Fruit fly (Drosophila melanogaster) whole organism, prepupa: ENCODE measurements around the gene drl.

ENCODE experiments used
- Blimp-1 ChIP-seq: fragments of 200-800 bp; sonication (Bioruptor generic); optimal IDR thresholded peaks from 3 replicates; lab custom pipeline; 2017; ENCODE audit warnings: missing biosample characterization, missing genetic modification characterization, mild to moderate bottlenecking, moderate library complexity, missing genetic modification reagents
- CG10631 ChIP-seq: fragments of 200-800 bp; sonication (Bioruptor generic); optimal IDR thresholded peaks from 2 replicates; lab custom pipeline; 2016; ENCODE audit warnings: missing biosample characterization, missing genetic modification characterization
- CG10669 ChIP-seq: fragments of 200-800 bp; sonication (Bioruptor generic); optimal IDR thresholded peaks from 3 replicates; lab custom pipeline; 2018; ENCODE audit warnings: missing biosample characterization, mild to moderate bottlenecking, missing genetic modification characterization, moderate library complexity
- CG11294 ChIP-seq: fragments of 200-800 bp; sonication (Bioruptor generic); IDR thresholded peaks from 2 replicates; pipeline ENCODE4 v1.3.6; 2022; ENCODE audit warnings: missing biosample characterization, missing genetic modification characterization
- CG11762 ChIP-seq: fragments of 200-800 bp; sonication (Bioruptor generic); optimal IDR thresholded peaks from 3 replicates; lab custom pipeline; 2016; ENCODE audit warnings: missing biosample characterization, missing genetic modification characterization; ENCODE audit not compliant: insufficient read depth
- CG11902 ChIP-seq: fragments of 200-800 bp; sonication (Bioruptor generic); optimal IDR thresholded peaks from 3 replicates; lab custom pipeline; 2016; ENCODE audit warnings: missing biosample characterization, missing genetic modification characterization
- CG1621 ChIP-seq: fragments of 200-800 bp; sonication (Bioruptor generic); optimal IDR thresholded peaks from 3 replicates; lab custom pipeline; 2018; ENCODE audit warnings: missing biosample characterization, mild to moderate bottlenecking, missing genetic modification characterization
- CG16779 ChIP-seq: fragments of 200-800 bp; sonication (Bioruptor generic); optimal IDR thresholded peaks from 3 replicates; lab custom pipeline; 2017; ENCODE audit warnings: missing biosample characterization, mild to moderate bottlenecking, missing genetic modification characterization
- CG3032 ChIP-seq: fragments of 200-800 bp; optimal IDR thresholded peaks from 2 replicates; lab custom pipeline; 2019; ENCODE audit warnings: missing biosample characterization, mild to moderate bottlenecking, missing genetic modification characterization, moderate library complexity
- CG31627 ChIP-seq: fragments of 200-800 bp; sonication (Bioruptor generic); optimal IDR thresholded peaks from 3 replicates; lab custom pipeline; 2016; ENCODE audit warnings: missing biosample characterization, missing genetic modification characterization
- CG32006 ChIP-seq: fragments of 200-800 bp; sonication (Bioruptor generic); optimal IDR thresholded peaks from 3 replicates; lab custom pipeline; 2017; ENCODE audit warnings: missing biosample characterization, mild to moderate bottlenecking, missing genetic modification characterization
- CG34406 ChIP-seq: fragments of 200-800 bp; sonication (Bioruptor generic); optimal IDR thresholded peaks from 3 replicates; lab custom pipeline; 2016; ENCODE audit warnings: missing biosample characterization, missing genetic modification characterization
- CG4318 ChIP-seq: fragments of 200-800 bp; sonication (Bioruptor generic); optimal IDR thresholded peaks from 3 replicates; lab custom pipeline; 2017; ENCODE audit warnings: missing biosample characterization, mild to moderate bottlenecking, missing genetic modification characterization
- CG6163 ChIP-seq: fragments of 200-800 bp; sonication (Bioruptor generic); IDR thresholded peaks from 3 replicates; pipeline ENCODE4 v1.3.6; 2022; ENCODE audit warnings: missing biosample characterization, missing genetic modification characterization
- CG6276 ChIP-seq: fragments of 200-800 bp; sonication (Bioruptor generic); optimal IDR thresholded peaks from 2 replicates; lab custom pipeline; 2017; ENCODE audit warnings: missing biosample characterization, mild to moderate bottlenecking, missing genetic modification characterization
- CG6792 ChIP-seq: fragments of 200-800 bp; sonication (Bioruptor generic); optimal IDR thresholded peaks from 3 replicates; lab custom pipeline; 2016; ENCODE audit warnings: missing biosample characterization, missing genetic modification characterization
- CG6854 ChIP-seq: fragments of 200-800 bp; sonication (Bioruptor generic); optimal IDR thresholded peaks from 2 replicates; lab custom pipeline; 2017; ENCODE audit warnings: missing biosample characterization, mild to moderate bottlenecking, missing genetic modification characterization
- CG7368 ChIP-seq: fragments of 200-800 bp; sonication (Bioruptor generic); optimal IDR thresholded peaks from 3 replicates; lab custom pipeline; 2016; ENCODE audit warnings: missing biosample characterization, missing genetic modification characterization
- CG8119 ChIP-seq: fragments of 200-800 bp; sonication (Bioruptor generic); IDR thresholded peaks from 3 replicates; pipeline ENCODE4 v1.3.6; 2022; ENCODE audit warnings: missing biosample characterization, missing genetic modification characterization
- CG8319 ChIP-seq: fragments of 200-800 bp; sonication (Bioruptor generic); optimal IDR thresholded peaks from 3 replicates; lab custom pipeline; 2016; ENCODE audit warnings: missing biosample characterization, missing genetic modification characterization
- CG8632 ChIP-seq: fragments of 200-800 bp; sonication (Bioruptor generic); optimal IDR thresholded peaks from 3 replicates; lab custom pipeline; 2016; ENCODE audit warnings: missing biosample characterization, missing genetic modification characterization
- Eip75B ChIP-seq: fragments of 200-800 bp; sonication (Bioruptor generic); optimal IDR thresholded peaks from 3 replicates; lab custom pipeline; 2016; ENCODE audit warnings: missing biosample characterization, missing genetic modification characterization
- Eip78C ChIP-seq: fragments of 200-800 bp; sonication (Bioruptor generic); peaks from one replicate; lab custom pipeline; 2016; ENCODE audit warnings: missing biosample characterization, missing genetic modification characterization
- Eip93F ChIP-seq: fragments of 200-800 bp; sonication (Bioruptor generic); optimal IDR thresholded peaks from 2 replicates; lab custom pipeline; 2016; ENCODE audit warnings: missing biosample characterization, mild to moderate bottlenecking, missing genetic modification characterization
- Ets21C ChIP-seq: fragments of 200-800 bp; sonication (Bioruptor generic); optimal IDR thresholded peaks from 3 replicates; lab custom pipeline; 2016; ENCODE audit warnings: missing biosample characterization, missing genetic modification characterization
- Ets96B ChIP-seq: fragments of 200-800 bp; optimal IDR thresholded peaks from 2 replicates; lab custom pipeline; 2019; ENCODE audit warnings: missing biosample characterization, mild to moderate bottlenecking, missing genetic modification characterization, moderate library complexity
- Gug ChIP-seq: fragments of 200-800 bp; sonication (Bioruptor generic); IDR thresholded peaks from 2 replicates; pipeline ENCODE4 v1.3.6; 2022; ENCODE audit warnings: missing biosample characterization, missing genetic modification characterization
- Hr38 ChIP-seq: sonication (Bioruptor generic); optimal IDR thresholded peaks from 2 replicates; lab custom pipeline; 2016; ENCODE audit warnings: missing biosample characterization, missing genetic modification characterization
- Hr39 ChIP-seq: fragments of 200-800 bp; sonication (Bioruptor generic); optimal IDR thresholded peaks from 2 replicates; lab custom pipeline; 2016; ENCODE audit warnings: missing biosample characterization, missing genetic modification characterization
- Hr4 ChIP-seq: fragments of 200-800 bp; sonication (Bioruptor generic); optimal IDR thresholded peaks from 3 replicates; lab custom pipeline; 2016; ENCODE audit warnings: missing biosample characterization, missing genetic modification characterization
- Lpt ChIP-seq: fragments of 200-800 bp; sonication (Bioruptor generic); optimal IDR thresholded peaks from 3 replicates; lab custom pipeline; 2016; ENCODE audit warnings: missing biosample characterization, missing genetic modification characterization
- Met ChIP-seq: fragments of 200-800 bp; sonication (Bioruptor generic); optimal IDR thresholded peaks from 3 replicates; lab custom pipeline; 2016; ENCODE audit warnings: missing biosample characterization, missing genetic modification characterization
- Sox14 ChIP-seq: fragments of 200-800 bp; sonication (Bioruptor generic); optimal IDR thresholded peaks from 3 replicates; lab custom pipeline; 2016; ENCODE audit warnings: missing biosample characterization, missing genetic modification characterization
- Sox15 ChIP-seq: fragments of 200-800 bp; sonication (Bioruptor generic); optimal IDR thresholded peaks from 3 replicates; lab custom pipeline; 2016; ENCODE audit warnings: missing biosample characterization, missing genetic modification characterization
- acj6 ChIP-seq: fragments of 200-800 bp; sonication (Bioruptor generic); optimal IDR thresholded peaks from 3 replicates; lab custom pipeline; 2016; ENCODE audit warnings: missing biosample characterization, missing genetic modification characterization
- cyc ChIP-seq: fragments of 200-800 bp; sonication (Bioruptor generic); optimal IDR thresholded peaks from 3 replicates; lab custom pipeline; 2016; ENCODE audit warnings: missing biosample characterization, missing genetic modification characterization
- dsx ChIP-seq: fragments of 200-800 bp; optimal IDR thresholded peaks from 3 replicates; lab custom pipeline; 2019; ENCODE audit warnings: missing biosample characterization, mild to moderate bottlenecking, missing genetic modification characterization, moderate library complexity; ENCODE audit not compliant: poor library complexity, severe bottlenecking
- esn ChIP-seq: fragments of 200-800 bp; sonication (Bioruptor generic); optimal IDR thresholded peaks from 2 replicates; lab custom pipeline; 2016; ENCODE audit warnings: missing biosample characterization, mild to moderate bottlenecking, missing genetic modification characterization, moderate library complexity
- fd85E ChIP-seq: fragments of 200-800 bp; sonication (Bioruptor generic); optimal IDR thresholded peaks from 3 replicates; lab custom pipeline; 2016; ENCODE audit warnings: missing biosample characterization, missing genetic modification characterization
- fkh ChIP-seq: fragments of 200-800 bp; sonication (Bioruptor generic); optimal IDR thresholded peaks from 3 replicates; lab custom pipeline; 2017; ENCODE audit warnings: missing biosample characterization, mild to moderate bottlenecking, missing genetic modification characterization, moderate library complexity
- lz ChIP-seq: fragments of 200-800 bp; sonication (Bioruptor generic); optimal IDR thresholded peaks from 3 replicates; lab custom pipeline; 2016; ENCODE audit warnings: missing biosample characterization, missing genetic modification characterization
- net ChIP-seq: fragments of 200-800 bp; sonication (Bioruptor generic); optimal IDR thresholded peaks from 3 replicates; lab custom pipeline; 2016; ENCODE audit warnings: missing biosample characterization, missing genetic modification characterization
- pdm3 ChIP-seq: fragments of 200-800 bp; sonication (Bioruptor generic); optimal IDR thresholded peaks from 3 replicates; lab custom pipeline; 2016; ENCODE audit warnings: missing biosample characterization, missing genetic modification characterization
- salr ChIP-seq, 2 experiments: fragments of 200-800 bp; sonication (Bioruptor generic); optimal IDR thresholded peaks; 3 replicates each; lab custom pipeline; 2016 to 2018; ENCODE audit warnings: missing biosample characterization in 2 of 2, missing genetic modification characterization in 2 of 2, mild to moderate bottlenecking in 1 of 2
- spab ChIP-seq: fragments of 200-800 bp; sonication (Bioruptor generic); optimal IDR thresholded peaks from 2 replicates; lab custom pipeline; 2017; ENCODE audit warnings: missing biosample characterization, mild to moderate bottlenecking, missing genetic modification characterization, missing genetic modification reagents
- ss ChIP-seq, 2 experiments: fragments of 200-800 bp; sonication (Bioruptor generic); optimal IDR thresholded peaks; 2 replicates in 1 of 2; 3 replicates in 1 of 2; lab custom pipeline; 2017 to 2018; ENCODE audit warnings: mild to moderate bottlenecking in 2 of 2, missing biosample characterization in 2 of 2, missing genetic modification characterization in 2 of 2, moderate library complexity in 1 of 2
- topi ChIP-seq: fragments of 200-800 bp; sonication (Bioruptor generic); optimal IDR thresholded peaks from 3 replicates; lab custom pipeline; 2016; ENCODE audit warnings: missing biosample characterization, missing genetic modification characterization
- vri ChIP-seq: fragments of 200-800 bp; sonication (Bioruptor generic); optimal IDR thresholded peaks from 3 replicates; lab custom pipeline; 2016; ENCODE audit warnings: missing biosample characterization, mild to moderate bottlenecking, missing genetic modification characterization

The drl gene

DNA sequence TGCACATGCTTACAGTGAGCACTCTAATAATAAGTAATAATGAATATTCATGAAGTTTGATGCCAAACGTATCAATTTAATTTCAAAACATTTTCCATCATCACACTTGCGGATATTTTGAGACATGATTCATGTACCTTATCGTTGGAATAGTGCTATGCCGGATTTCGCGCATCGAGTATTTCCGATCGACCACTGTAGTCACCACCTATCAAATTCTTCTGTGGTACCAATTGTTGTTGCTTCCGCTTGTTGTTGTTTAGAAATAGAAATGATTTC lies 49.2 kb upstream of the drl start (continued):
- TF ChIP-seq CG8119 (0 out of 3 replicates have a peak, but pooled peaks have one; percentile 39), CG11294 (GFP tag; lab: Robert Waterston, UW) (no peak), CG31627 (GFP tag; lab: Kevin White, UChicago) (peak; percentile 49), CG32006 (peak; percentile 66)

DNA sequence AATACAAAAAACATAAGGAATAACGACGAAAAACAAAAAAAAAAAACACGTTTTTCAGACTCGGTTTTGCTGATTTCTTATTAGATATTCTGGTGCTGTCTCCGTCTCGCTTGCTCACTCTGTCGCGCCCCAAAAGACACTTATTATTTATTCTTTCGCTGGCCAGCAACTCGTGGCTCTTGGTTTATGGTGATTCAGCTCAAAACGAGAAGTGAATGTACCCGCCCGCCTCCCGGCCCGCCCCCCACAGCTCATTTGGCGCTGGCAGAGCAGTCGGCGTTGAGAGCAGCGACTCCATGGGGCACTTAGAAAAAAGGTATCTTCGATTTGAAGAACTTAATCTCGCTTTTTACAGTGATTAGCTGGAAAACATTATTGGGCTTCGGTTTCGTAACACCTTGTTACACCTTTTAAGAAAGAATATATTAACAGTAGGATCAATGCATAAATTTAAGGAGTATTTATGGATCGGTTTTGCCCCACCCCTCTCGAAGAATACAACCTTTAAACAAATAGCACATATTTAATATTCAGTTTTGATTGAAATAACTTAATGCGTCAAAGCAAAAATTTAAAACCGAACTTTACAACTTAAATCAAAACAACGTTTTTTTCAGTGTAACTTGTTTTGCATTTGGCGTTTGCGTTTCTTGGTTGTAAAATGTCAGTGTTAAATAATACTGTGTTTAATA lies 48.6 kb upstream of the drl start:
- TF ChIP-seq topi (peak; percentile 94), Blimp-1 (GFP tag; lab: Kevin White, UChicago) (peak; percentile 78), esn (GFP tag; lab: Kevin White, UChicago) (peak; percentile 93), CG11902 (GFP tag; lab: Kevin White, UChicago) (peak; percentile 55), Hr38 (GFP tag; lab: Kevin White, UChicago) (no peak), CG10669 (peak; percentile 74), lz (GFP tag; lab: Kevin White, UChicago) (peak; percentile 92), Eip93F (peak; percentile 78), net (GFP tag; lab: Kevin White, UChicago) (peak; percentile 88), CG34406 (peak; percentile 86), Hr4 (GFP tag; lab: Kevin White, UChicago) (peak; percentile 90), CG16779 (tag; lab: Kevin White, UChicago) (peak; percentile 63), Met (GFP tag; lab: Kevin White, UChicago) (peak; percentile 93), Ets21C (peak; percentile 89), CG8119 (peak; percentile 87), Hr39 (peak; percentile 94), Eip75B (GFP tag; lab: Kevin White, UChicago) (peak; percentile 80), CG3032 (tag; lab: Kevin White, UChicago) (peak; percentile 76), CG6163 (GFP tag; lab: Robert Waterston, UW) (peak; percentile 59), Sox14 (GFP tag; lab: Kevin White, UChicago) (peak; percentile 93), CG8319 (GFP tag; lab: Kevin White, UChicago) (peak; percentile 67), CG10631 (GFP tag; lab: Kevin White, UChicago) (peak; percentile 87), fd85E (peak; percentile 32), CG6276 (GFP tag; lab: Kevin White, UChicago) (peak; percentile 91), spab (GFP tag; lab: Kevin White, UChicago) (peak; percentile 67), dsx (GFP tag; lab: Kevin White, UChicago) (peak; percentile 36), cyc (GFP tag; lab: Kevin White, UChicago) (peak; percentile 91), Ets96B (tag; lab: Kevin White, UChicago) (peak; percentile 57), fkh (no peak), acj6 (peak; percentile 89), pdm3 (GFP tag; lab: Kevin White, UChicago) (peak; percentile 86), CG32006 (peak; percentile 95), CG31627 (GFP tag; lab: Kevin White, UChicago) (peak; percentile 92), CG7368 (peak; percentile 55), CG6792 (peak; percentile 82), CG11762 (GFP tag; lab: Kevin White, UChicago) (peak; percentile 73), Gug (GFP tag; lab: Robert Waterston, UW) (peak; percentile 74), CG8632 (GFP tag; lab: Kevin White, UChicago) (peak; percentile 81), CG4318 (GFP tag; lab: Kevin White, UChicago) (peak; percentile 90), CG1621 (tag; lab: Kevin White, UChicago) (peak; percentile 63), salr (GFP tag; optimal IDR thresholded peaks at IDR 0.05; lab: Kevin White, UChicago) (peak; percentile 23 to 93), Sox15 (GFP tag; lab: Kevin White, UChicago) (peak; percentile 73), Lpt (peak; percentile 85), CG6854 (GFP tag; lab: Kevin White, UChicago) (peak; percentile 54), Eip78C (peak; percentile 97), CG11294 (GFP tag; lab: Robert Waterston, UW) (peak; percentile 39; the same call in 1 of the 2 replicates), vri (GFP tag; lab: Kevin White, UChicago) (peak; percentile 84), ss (GFP tag; optimal IDR thresholded peaks at IDR 0.05; lab: Kevin White, UChicago) (peak; percentile 17 to 54)
